Fruit fly (Drosophila melanogaster) whole organism, embryonic: ENCODE results near the gene CG15773.

Source experiments
- Atf6 ChIP-seq: fragments of 200-800 bp; sonication (Bioruptor generic); IDR thresholded peaks from 2 replicates; pipeline ENCODE4 v1.3.6; 2022; ENCODE audit warnings: missing biosample characterization, missing genetic modification characterization
- B-H2 ChIP-seq: fragments of 200-800 bp; sonication (Bioruptor generic); optimal IDR thresholded peaks from 2 replicates; lab custom pipeline; 2018; ENCODE audit warnings: missing biosample characterization, mild to moderate bottlenecking, missing genetic modification characterization
- Bgb ChIP-seq: fragments of 200-800 bp; sonication (Bioruptor generic); IDR thresholded peaks from 2 replicates; pipeline ENCODE4 v1.3.6; 2022; ENCODE audit warnings: missing biosample characterization, missing genetic modification characterization; ENCODE audit not compliant: partially characterized antibody
- CG1024 ChIP-seq: fragments of 200-800 bp; sonication (Bioruptor generic); IDR thresholded peaks from 2 replicates; pipeline ENCODE4 v1.3.6; 2022; ENCODE audit warnings: missing biosample characterization, missing genetic modification characterization
- CG11085 ChIP-seq: fragments of 200-800 bp; sonication (Bioruptor generic); IDR thresholded peaks from 2 replicates; pipeline ENCODE4 v1.3.6; 2022; ENCODE audit warnings: missing biosample characterization, missing genetic modification characterization
- CG12219 ChIP-seq: fragments of 200-800 bp; sonication (Bioruptor generic); optimal IDR thresholded peaks from 3 replicates; lab custom pipeline; 2018; ENCODE audit warnings: missing biosample characterization, mild to moderate bottlenecking, missing genetic modification characterization
- CG15479 ChIP-seq: fragments of 200-800 bp; sonication (Bioruptor generic); optimal IDR thresholded peaks from 3 replicates; lab custom pipeline; 2019; ENCODE audit warnings: missing biosample characterization, mild to moderate bottlenecking, missing genetic modification characterization, moderate library complexity
- CG16815 ChIP-seq: fragments of 200-800 bp; sonication (Bioruptor generic); optimal IDR thresholded peaks from 3 replicates; lab custom pipeline; 2017; ENCODE audit warnings: missing biosample characterization, mild to moderate bottlenecking, missing genetic modification characterization
- CG17912 ChIP-seq: fragments of 200-800 bp; sonication (Bioruptor generic); optimal IDR thresholded peaks from 2 replicates; lab custom pipeline; 2018; ENCODE audit warnings: missing biosample characterization, mild to moderate bottlenecking, missing genetic modification characterization
- CG31365 ChIP-seq: fragments of 200-800 bp; sonication (Bioruptor generic); optimal IDR thresholded peaks from 2 replicates; lab custom pipeline; 2018; ENCODE audit warnings: missing biosample characterization, mild to moderate bottlenecking, missing genetic modification characterization
- CG32767 ChIP-seq: fragments of 200-800 bp; sonication (Bioruptor generic); IDR thresholded peaks from 2 replicates; pipeline ENCODE4 v1.3.6; 2022; ENCODE audit warnings: missing biosample characterization, missing genetic modification characterization
- CG32772 ChIP-seq: fragments of 200-800 bp; sonication (Bioruptor generic); IDR thresholded peaks from 2 replicates; pipeline ENCODE4 v1.3.6; 2022; ENCODE audit warnings: missing biosample characterization, missing genetic modification characterization
- CG3281 ChIP-seq: fragments of 200-800 bp; sonication (Bioruptor generic); optimal IDR thresholded peaks from 3 replicates; lab custom pipeline; 2017; ENCODE audit warnings: missing biosample characterization, mild to moderate bottlenecking, missing genetic modification characterization
- CG34376 ChIP-seq: fragments of 200-800 bp; sonication (Bioruptor generic); optimal IDR thresholded peaks from 2 replicates; lab custom pipeline; 2018; ENCODE audit warnings: missing biosample characterization, mild to moderate bottlenecking, missing genetic modification characterization
- CG3838 ChIP-seq: fragments of 200-800 bp; sonication (Bioruptor generic); optimal IDR thresholded peaks from 3 replicates; lab custom pipeline; 2016; ENCODE audit warnings: missing biosample characterization, missing genetic modification characterization
- CG4730 ChIP-seq: fragments of 200-800 bp; sonication (Bioruptor generic); IDR thresholded peaks from 2 replicates; pipeline ENCODE4 v1.3.6; 2022; ENCODE audit warnings: missing biosample characterization, missing genetic modification characterization
- CG6683 ChIP-seq: fragments of 200-800 bp; sonication (Bioruptor generic); optimal IDR thresholded peaks from 2 replicates; lab custom pipeline; 2017; ENCODE audit warnings: missing biosample characterization, mild to moderate bottlenecking, missing genetic modification characterization, missing genetic modification reagents
- CG7271 ChIP-seq: fragments of 200-800 bp; sonication (Bioruptor generic); optimal IDR thresholded peaks from 2 replicates; lab custom pipeline; 2018; ENCODE audit warnings: missing biosample characterization, mild to moderate bottlenecking, missing genetic modification characterization, moderate library complexity
- CG8765 ChIP-seq: fragments of 200-800 bp; sonication (Bioruptor generic); IDR thresholded peaks from 2 replicates; pipeline ENCODE4 v1.3.6; 2022; ENCODE audit warnings: missing biosample characterization, missing genetic modification characterization
- Gug ChIP-seq: fragments of 200-800 bp; sonication (Bioruptor generic); IDR thresholded peaks from 4 replicates; pipeline ENCODE4 v1.3.6; 2022; ENCODE audit warnings: missing biosample characterization, missing genetic modification characterization
- HmgD ChIP-seq: fragments of 200-800 bp; sonication (Bioruptor generic); optimal IDR thresholded peaks from 3 replicates; lab custom pipeline; 2016; ENCODE audit warnings: missing biosample characterization, missing genetic modification characterization
- Meics ChIP-seq: fragments of 200-800 bp; sonication (Bioruptor generic); optimal IDR thresholded peaks from 2 replicates; lab custom pipeline; 2017; ENCODE audit warnings: missing biosample characterization, mild to moderate bottlenecking, missing genetic modification characterization
- Poxn ChIP-seq: fragments of 200-800 bp; sonication (Bioruptor generic); IDR thresholded peaks from 2 replicates; pipeline ENCODE4 v1.3.6; 2022; ENCODE audit warnings: missing biosample characterization, missing genetic modification characterization
- Rfx ChIP-seq: fragments of 200-800 bp; sonication (Bioruptor generic); IDR thresholded peaks from 2 replicates; pipeline ENCODE4 v1.3.6; 2022; ENCODE audit warnings: missing biosample characterization, missing genetic modification characterization
- Side ChIP-seq: fragments of 200-800 bp; sonication (Bioruptor generic); optimal IDR thresholded peaks from 2 replicates; lab custom pipeline; 2016; ENCODE audit warnings: missing biosample characterization, missing genetic modification characterization
- Sry-β ChIP-seq: fragments of 200-800 bp; sonication (Bioruptor generic); optimal IDR thresholded peaks from 2 replicates; lab custom pipeline; 2018; ENCODE audit warnings: missing biosample characterization, mild to moderate bottlenecking, missing genetic modification characterization, moderate library complexity
- Ssrp ChIP-seq: fragments of 200-800 bp; sonication (Bioruptor generic); optimal IDR thresholded peaks from 2 replicates; lab custom pipeline; 2018; ENCODE audit warnings: missing biosample characterization, mild to moderate bottlenecking, missing genetic modification characterization, moderate library complexity
- Taf1 ChIP-seq: fragments of 200-800 bp; sonication (Bioruptor generic); IDR thresholded peaks from 2 replicates; pipeline ENCODE4 v1.3.6; 2022; ENCODE audit warnings: missing biosample characterization, missing genetic modification characterization
- Xrp1 ChIP-seq: fragments of 200-800 bp; sonication (Bioruptor generic); IDR thresholded peaks from 2 replicates; pipeline ENCODE4 v1.3.6; 2022; ENCODE audit warnings: missing biosample characterization, missing genetic modification characterization
- ab ChIP-seq: fragments of 200-800 bp; sonication (Bioruptor generic); optimal IDR thresholded peaks from 2 replicates; lab custom pipeline; 2016; ENCODE audit warnings: missing biosample characterization, missing genetic modification characterization
- abd-A ChIP-seq: fragments of 200-800 bp; sonication (Bioruptor generic); optimal IDR thresholded peaks from 3 replicates; lab custom pipeline; 2019; ENCODE audit warnings: missing biosample characterization, mild to moderate bottlenecking, missing genetic modification characterization, moderate library complexity
- ap ChIP-seq: fragments of 200-800 bp; sonication (Bioruptor generic); IDR thresholded peaks from 2 replicates; pipeline ENCODE4 v1.3.6; 2022; ENCODE audit warnings: missing biosample characterization, missing genetic modification characterization
- ara ChIP-seq: fragments of 200-800 bp; sonication (Bioruptor generic); IDR thresholded peaks from 2 replicates; pipeline ENCODE4 v1.3.6; 2022; ENCODE audit warnings: missing biosample characterization, missing genetic modification characterization
- bcd ChIP-seq: fragments of 200-800 bp; sonication (Bioruptor generic); optimal IDR thresholded peaks from 2 replicates; lab custom pipeline; 2017; ENCODE audit warnings: missing biosample characterization, mild to moderate bottlenecking, missing genetic modification characterization
- cad ChIP-seq: fragments of >200 bp; optimal IDR thresholded peaks from 2 replicates; lab custom pipeline; 2017; ENCODE audit warnings: missing biosample characterization, missing genetic modification characterization
- chn ChIP-seq: fragments of 200-800 bp; sonication (Bioruptor generic); optimal IDR thresholded peaks from 2 replicates; lab custom pipeline; 2016; ENCODE audit warnings: missing biosample characterization, missing genetic modification characterization
- corto ChIP-seq: fragments of 200-800 bp; sonication (Bioruptor generic); optimal IDR thresholded peaks from 2 replicates; lab custom pipeline; 2016; ENCODE audit warnings: missing biosample characterization, mild to moderate bottlenecking, missing genetic modification characterization, moderate library complexity
- ems ChIP-seq: fragments of 200-800 bp; sonication (Bioruptor generic); optimal IDR thresholded peaks from 3 replicates; lab custom pipeline; 2016; ENCODE audit warnings: missing biosample characterization, missing genetic modification characterization
- ewg ChIP-seq: fragments of 200-800 bp; sonication (Bioruptor generic); optimal IDR thresholded peaks from 3 replicates; lab custom pipeline; 2017; ENCODE audit warnings: mild to moderate bottlenecking, missing biosample characterization, missing genetic modification reagents, missing genetic modification characterization
- h ChIP-seq: fragments of >200 bp; optimal IDR thresholded peaks from 2 replicates; lab custom pipeline; 2017
- ham ChIP-seq: fragments of 200-800 bp; sonication (Bioruptor generic); IDR thresholded peaks from 2 replicates; pipeline ENCODE4 v1.3.6; 2022; ENCODE audit warnings: missing biosample characterization, missing genetic modification characterization
- her ChIP-seq: fragments of 200-800 bp; sonication (Bioruptor generic); optimal IDR thresholded peaks from 2 replicates; lab custom pipeline; 2016; ENCODE audit warnings: missing biosample characterization, missing genetic modification characterization
- luna ChIP-seq: fragments of 200-800 bp; sonication (Bioruptor generic); optimal IDR thresholded peaks from 2 replicates; lab custom pipeline; 2016; ENCODE audit warnings: missing biosample characterization, missing genetic modification characterization
- peb ChIP-seq: fragments of 200-800 bp; sonication (Bioruptor generic); IDR thresholded peaks from 2 replicates; pipeline ENCODE4 v1.3.6; 2022; ENCODE audit warnings: missing biosample characterization, missing genetic modification characterization
- pfk ChIP-seq: fragments of 200-800 bp; sonication (Bioruptor generic); optimal IDR thresholded peaks from 2 replicates; lab custom pipeline; 2018; ENCODE audit warnings: missing biosample characterization, mild to moderate bottlenecking, missing genetic modification characterization, moderate library complexity
- pita ChIP-seq: fragments of 200-800 bp; sonication (Bioruptor generic); optimal IDR thresholded peaks from 2 replicates; lab custom pipeline; 2017; ENCODE audit warnings: missing biosample characterization, mild to moderate bottlenecking, missing genetic modification characterization
- salm ChIP-seq: fragments of 200-800 bp; sonication (Bioruptor generic); optimal IDR thresholded peaks from 2 replicates; lab custom pipeline; 2018; ENCODE audit warnings: missing biosample characterization, mild to moderate bottlenecking, missing genetic modification characterization
- scrt ChIP-seq: fragments of 200-800 bp; sonication (Bioruptor generic); optimal IDR thresholded peaks from 2 replicates; lab custom pipeline; 2018; ENCODE audit warnings: missing biosample characterization, mild to moderate bottlenecking, missing genetic modification characterization, moderate library complexity
- tll ChIP-seq, 2 experiments: fragments of 200-800 bp in 1 of 2; fragments of >200 bp in 1 of 2; sonication (Bioruptor generic) in 1 of 2; optimal IDR thresholded peaks; 2 replicates each; lab custom pipeline; 2017 to 2019; ENCODE audit warnings: missing biosample characterization in 2 of 2, missing genetic modification characterization in 2 of 2, mild to moderate bottlenecking in 1 of 2, moderate library complexity in 1 of 2
- tup ChIP-seq: fragments of 200-800 bp; sonication (Bioruptor generic); optimal IDR thresholded peaks from 2 replicates; lab custom pipeline; 2016; ENCODE audit warnings: missing biosample characterization, mild to moderate bottlenecking, missing genetic modification characterization, moderate library complexity

CG15773 gene

dm6 chrX:5696436-5697022, 36.0 kb upstream of the CG15773 start (continued):
- TF ChIP-seq pita (GFP tag; lab: Kevin White, UChicago) (no peak), CG16815 (GFP tag; lab: Kevin White, UChicago) (peak; percentile 96), Rfx (GFP tag; lab: Robert Waterston, UW) (peak; percentile 97), CG8765 (GFP tag; lab: Robert Waterston, UW) (peak; percentile 93), tup (peak; percentile 97), CG11085 (GFP tag; lab: Robert Waterston, UW) (peak; percentile 86), salm (tag; lab: Kevin White, UChicago) (peak; percentile 89), abd-A (tag; lab: Kevin White, UChicago) (peak; percentile 18), Sry-β (GFP tag; lab: Kevin White, UChicago) (peak; percentile 69), tll (GFP tag; optimal IDR thresholded peaks at IDR 0.05; lab: Kevin White, UChicago) (peak in 1 of 2 experiments; percentile 65), CG32767 (GFP tag; lab: Robert Waterston, UW) (peak; percentile 93), CG17912 (GFP tag; lab: Kevin White, UChicago) (peak; percentile 91), luna (peak; percentile 87), bcd (GFP tag; lab: Kevin White, UChicago) (peak; percentile 96), CG4730 (GFP tag; lab: Robert Waterston, UW) (peak; percentile 96), her (GFP tag; lab: Kevin White, UChicago) (peak; percentile 97), CG32772 (GFP tag; lab: Robert Waterston, UW) (peak; percentile 96), CG15479 (peak; percentile 61), scrt (peak; percentile 90), CG7271 (tag; lab: Kevin White, UChicago) (peak; percentile 69), Taf1 (GFP tag; lab: Robert Waterston, UW) (peak; percentile 63; the same call in 1 of the 2 replicates), CG3281 (peak; percentile 88), chn (GFP tag; lab: Kevin White, UChicago) (peak; percentile 97), corto (GFP tag; lab: Kevin White, UChicago) (peak; percentile 88), CG34376 (GFP tag; lab: Kevin White, UChicago) (peak; percentile 79), HmgD (GFP tag; lab: Kevin White, UChicago) (peak; percentile 97), Meics (GFP tag; lab: Kevin White, UChicago) (peak; percentile 94), Side (peak; percentile 98), Xrp1 (peak; percentile 98), ara (peak; percentile 98), ewg (GFP tag; lab: Kevin White, UChicago) (peak; percentile 92), B-H2 (GFP tag; lab: Kevin White, UChicago) (peak; percentile 79), CG1024 (GFP tag; lab: Robert Waterston, UW) (peak; percentile 96), Gug (GFP tag; lab: Robert Waterston, UW) (peak; percentile 96), ab (GFP tag; lab: Kevin White, UChicago) (peak; percentile 98), pfk (GFP tag; lab: Kevin White, UChicago) (peak; percentile 36), CG12219 (peak; percentile 93), peb (GFP tag; lab: Robert Waterston, UW) (peak; percentile 92), ham (GFP tag; lab: Robert Waterston, UW) (peak; percentile 81), ems (GFP tag; lab: Kevin White, UChicago) (peak; percentile 96), Bgb (GFP tag; lab: Robert Waterston, UW) (no peak), Atf6 (GFP tag; lab: Robert Waterston, UW) (peak; percentile 88), h (lab: Kevin White, UChicago) (no peak), Poxn (GFP tag; lab: Robert Waterston, UW) (peak; percentile 49; the same call in 1 of the 2 replicates), CG3838 (GFP tag; lab: Kevin White, UChicago) (peak; percentile 91), cad (GFP tag; lab: Kevin White, UChicago) (no peak), CG6683 (GFP tag; lab: Kevin White, UChicago) (peak; percentile 87), Ssrp (tag; lab: Kevin White, UChicago) (peak; percentile 96), ap (GFP tag; lab: Robert Waterston, UW) (peak; percentile 94), CG31365 (tag; lab: Kevin White, UChicago) (peak; percentile 80)
